Fruit fly (Drosophila melanogaster) whole organism, pupa: Measurements from ENCODE around the gene MKP-4.

Source experiments
- CG10348 ChIP-seq: fragments of 200-800 bp; sonication (Bioruptor generic); IDR thresholded peaks from 2 replicates; pipeline ENCODE4 v1.3.6; 2022; ENCODE audit warnings: missing biosample characterization, missing genetic modification characterization
- CG12605 ChIP-seq: fragments of 200-800 bp; sonication (Bioruptor generic); IDR thresholded peaks from 2 replicates; pipeline ENCODE4 v1.3.6; 2022; ENCODE audit warnings: missing biosample characterization, missing genetic modification characterization
- CG13204 ChIP-seq: fragments of 200-800 bp; sonication (Bioruptor generic); optimal IDR thresholded peaks from 2 replicates; lab custom pipeline; 2018; ENCODE audit warnings: missing biosample characterization, mild to moderate bottlenecking, missing genetic modification characterization, moderate library complexity
- CG14655 ChIP-seq: fragments of 200-800 bp; sonication (Bioruptor generic); optimal IDR thresholded peaks from 3 replicates; lab custom pipeline; 2017; ENCODE audit warnings: mild to moderate bottlenecking, missing biosample characterization, missing genetic modification reagents, missing genetic modification characterization
- CG15710 ChIP-seq: fragments of 200-800 bp; sonication (Bioruptor generic); optimal IDR thresholded peaks from 2 replicates; lab custom pipeline; 2018; ENCODE audit warnings: missing biosample characterization, mild to moderate bottlenecking, missing genetic modification characterization, moderate library complexity
- CG17806 ChIP-seq: fragments of 200-800 bp; sonication (Bioruptor generic); optimal IDR thresholded peaks from 2 replicates; lab custom pipeline; 2018; ENCODE audit warnings: missing biosample characterization, mild to moderate bottlenecking, missing genetic modification characterization, moderate library complexity
- CG32121 ChIP-seq: fragments of 200-800 bp; sonication (Bioruptor generic); IDR thresholded peaks from 2 replicates; pipeline ENCODE4 v1.3.6; 2022; ENCODE audit warnings: missing biosample characterization, missing genetic modification characterization
- CG34367 ChIP-seq: fragments of 200-800 bp; sonication (Bioruptor generic); optimal IDR thresholded peaks from 2 replicates; lab custom pipeline; 2018; ENCODE audit warnings: missing biosample characterization, mild to moderate bottlenecking, missing genetic modification characterization
- CG4496 ChIP-seq: fragments of 200-800 bp; sonication (Bioruptor generic); IDR thresholded peaks from 3 replicates; pipeline ENCODE4 v1.3.6; 2022; ENCODE audit warnings: missing biosample characterization, missing genetic modification characterization
- CG8159 ChIP-seq: fragments of 200-800 bp; sonication (Bioruptor generic); optimal IDR thresholded peaks from 3 replicates; lab custom pipeline; 2018; ENCODE audit warnings: missing biosample characterization, mild to moderate bottlenecking, missing genetic modification characterization, moderate library complexity
- CG8301 ChIP-seq: fragments of 200-800 bp; sonication (Bioruptor generic); optimal IDR thresholded peaks from 2 replicates; lab custom pipeline; 2018; ENCODE audit warnings: missing biosample characterization, mild to moderate bottlenecking, missing genetic modification characterization
- CG9948 ChIP-seq: fragments of 200-800 bp; sonication (Bioruptor generic); optimal IDR thresholded peaks from 2 replicates; lab custom pipeline; 2018; ENCODE audit warnings: missing biosample characterization, mild to moderate bottlenecking, missing genetic modification characterization, moderate library complexity
- D1 ChIP-seq: fragments of 200-800 bp; sonication (Bioruptor generic); optimal IDR thresholded peaks from 2 replicates; lab custom pipeline; 2018; ENCODE audit warnings: missing biosample characterization, mild to moderate bottlenecking, missing genetic modification characterization, moderate library complexity
- EcR ChIP-seq: fragments of 200-800 bp; sonication (Bioruptor generic); optimal IDR thresholded peaks from 3 replicates; lab custom pipeline; 2019; ENCODE audit warnings: missing biosample characterization, missing genetic modification characterization, mild to moderate bottlenecking, moderate library complexity, missing genetic modification reagents
- Ets98B ChIP-seq: fragments of 200-800 bp; sonication (Bioruptor generic); IDR thresholded peaks from 2 replicates; pipeline ENCODE4 v1.3.6; 2022; ENCODE audit warnings: missing biosample characterization, missing genetic modification characterization
- Pif1A ChIP-seq: fragments of 200-800 bp; sonication (Bioruptor generic); optimal IDR thresholded peaks from 3 replicates; lab custom pipeline; 2016; ENCODE audit warnings: missing biosample characterization, missing genetic modification characterization
- Pif1B ChIP-seq: fragments of 200-800 bp; sonication (Bioruptor generic); optimal IDR thresholded peaks from 3 replicates; lab custom pipeline; 2016; ENCODE audit warnings: missing biosample characterization, missing genetic modification characterization
- Snoo ChIP-seq: fragments of 200-800 bp; sonication (Bioruptor generic); optimal IDR thresholded peaks from 3 replicates; lab custom pipeline; 2017; ENCODE audit warnings: missing biosample characterization, mild to moderate bottlenecking, missing genetic modification characterization, inconsistent platforms
- fd96Ca ChIP-seq: fragments of 200-800 bp; sonication (Bioruptor generic); IDR thresholded peaks from 3 replicates; pipeline ENCODE4 v1.3.6; 2022; ENCODE audit warnings: missing biosample characterization, missing genetic modification characterization
- gl ChIP-seq: fragments of 200-800 bp; sonication (Bioruptor generic); optimal IDR thresholded peaks from 2 replicates; lab custom pipeline; 2018; ENCODE audit warnings: missing biosample characterization, mild to moderate bottlenecking, missing genetic modification characterization
- rn ChIP-seq: fragments of 200-800 bp; sonication (Bioruptor generic); IDR thresholded peaks from 2 replicates; pipeline ENCODE4 v1.3.6; 2022; ENCODE audit warnings: missing biosample characterization, missing genetic modification characterization

MKP-4 gene

dm6 chrX:19637434-19638327 lies 14.8 kb downstream of the MKP-4 start:
- TF ChIP-seq fd96Ca (no peak), CG34367 (tag; lab: Kevin White, UChicago) (no peak), rn (no peak), CG10348 (no peak), CG4496 (GFP tag; lab: Robert Waterston, UW) (0 out of 3 replicates have a peak, but pooled peaks have one; percentile 24), CG8301 (tag; lab: Kevin White, UChicago) (no peak), CG32121 (GFP tag; lab: Robert Waterston, UW) (peak; percentile 15; the same call in 1 of the 2 replicates), Ets98B (no peak), CG17806 (tag; lab: Kevin White, UChicago) (no peak)

- TF ChIP-seq CG8301 (tag; lab: Kevin White, UChicago) (no peak), CG13204 (no peak), CG32121 (GFP tag; lab: Robert Waterston, UW) (no peak), D1 (tag; lab: Kevin White, UChicago) (no peak), Pif1A (GFP tag; lab: Kevin White, UChicago) (no peak), CG14655 (GFP tag; lab: Kevin White, UChicago) (no peak), rn (no peak), CG9948 (tag; lab: Kevin White, UChicago) (no peak), CG34367 (tag; lab: Kevin White, UChicago) (no peak), CG10348 (no peak), EcR (GFP tag; lab: Kevin White, UChicago) (no peak), CG17806 (tag; lab: Kevin White, UChicago) (no peak), gl (tag; lab: Kevin White, UChicago) (no peak), Pif1B (GFP tag; lab: Kevin White, UChicago) (no peak), Snoo (tag; lab: Kevin White, UChicago) (no peak), CG12605 (GFP tag; lab: Robert Waterston, UW) (no peak), CG8159 (tag; lab: Kevin White, UChicago) (no peak), fd96Ca (no peak), CG15710 (tag; lab: Kevin White, UChicago) (no peak)
- TF ChIP-seq, all 21 proteins: peak for 0
Measured at dm6 chrX:19638328-19638940, 15.5 kb downstream of the MKP-4 start, which contains the start of gene Rcd-1. Rcd-1 (plus strand) TSS chrX:19638767.

- TF ChIP-seq CG4496 (GFP tag; lab: Robert Waterston, UW), result peak; percentile 31; the same call in 1 of the 3 replicates
- TF ChIP-seq CG15710 (tag; lab: Kevin White, UChicago), result no peak
- TF ChIP-seq CG8159 (tag; lab: Kevin White, UChicago), result no peak
Measured at dm6 chrX:19640707-19641248, 17.9 kb downstream of the MKP-4 start.

- TF ChIP-seq CG34367 (tag; lab: Kevin White, UChicago) (peak; percentile 0), CG15710 (tag; lab: Kevin White, UChicago) (no peak), Pif1A (GFP tag; lab: Kevin White, UChicago) (no peak), CG12605 (GFP tag; lab: Robert Waterston, UW) (no peak), CG14655 (GFP tag; lab: Kevin White, UChicago) (no peak), EcR (GFP tag; lab: Kevin White, UChicago) (no peak), fd96Ca (no peak), Snoo (tag; lab: Kevin White, UChicago) (peak; percentile 13), CG10348 (no peak), CG13204 (no peak), CG8301 (tag; lab: Kevin White, UChicago) (no peak), CG17806 (tag; lab: Kevin White, UChicago) (no peak), CG8159 (tag; lab: Kevin White, UChicago) (no peak), CG32121 (GFP tag; lab: Robert Waterston, UW) (no peak), rn (no peak), D1 (tag; lab: Kevin White, UChicago) (no peak), Ets98B (peak; percentile 42; the same call in 1 of the 2 replicates), CG4496 (GFP tag; lab: Robert Waterston, UW) (no peak), gl (tag; lab: Kevin White, UChicago) (no peak), Pif1B (GFP tag; lab: Kevin White, UChicago) (no peak), CG9948 (tag; lab: Kevin White, UChicago) (no peak)
- TF ChIP-seq, all 21 proteins: peak for 3
Measured at dm6 chrX:19642819-19643504, 20.0 kb downstream of the MKP-4 start, which contains the start of the genes CG12237 and Sec61gamma. CG12237 (minus strand) TSS chrX:19642869. Sec61gamma (plus strand) TSS chrX:19643327.
